Worm (Caenorhabditis elegans) whole organism, late embryonic: ENCODE data around the gene T20B5.2.

Experiments
- C08G9.2 ChIP-seq: sonication (generic microtip); optimal IDR thresholded peaks from 2 replicates; lab custom pipeline; 2016; ENCODE audit warnings: mild to moderate bottlenecking, missing genetic modification characterization, moderate library complexity, missing compliant biosample characterization
- F13H6.1 ChIP-seq: sonication (generic microtip); optimal IDR thresholded peaks from 2 replicates; lab custom pipeline; 2016; ENCODE audit warnings: missing genetic modification characterization, missing compliant biosample characterization
- T23F11.4 ChIP-seq: fragments of 200-800 bp; sonication (Bioruptor generic); optimal IDR thresholded peaks from 2 replicates; lab custom pipeline; 2018; ENCODE audit warnings: mild to moderate bottlenecking, missing genetic modification characterization, missing compliant biosample characterization
- Y22D7AL.16 ChIP-seq: sonication (generic microtip); optimal IDR thresholded peaks from 2 replicates; lab custom pipeline; 2016; ENCODE audit warnings: missing genetic modification characterization, missing compliant biosample characterization
- ama-1 ChIP-seq: fragments of 150-350 bp; optimal IDR thresholded peaks from 2 replicates; lab custom pipeline; 2014
- ceh-19 ChIP-seq: fragments of 200-800 bp; sonication (Bioruptor generic); optimal IDR thresholded peaks from 2 replicates; lab custom pipeline; 2018; ENCODE audit warnings: mild to moderate bottlenecking, missing genetic modification characterization, missing compliant biosample characterization
- ceh-22 ChIP-seq: sonication (generic microtip); optimal IDR thresholded peaks from 2 replicates; lab custom pipeline; 2017; ENCODE audit warnings: missing biosample characterization, missing genetic modification characterization
- ceh-24 ChIP-seq: sonication (generic microtip); optimal IDR thresholded peaks from 2 replicates; lab custom pipeline; 2016; ENCODE audit warnings: mild to moderate bottlenecking, missing genetic modification characterization, missing compliant biosample characterization
- ceh-34 ChIP-seq: sonication (generic microtip); optimal IDR thresholded peaks from 2 replicates; lab custom pipeline; 2016; ENCODE audit warnings: mild to moderate bottlenecking, missing genetic modification characterization, missing compliant biosample characterization
- ceh-48 ChIP-seq: sonication (generic microtip); optimal IDR thresholded peaks from 2 replicates; lab custom pipeline; 2016; ENCODE audit warnings: missing genetic modification characterization, inconsistent platforms, missing compliant biosample characterization
- ceh-9 ChIP-seq: sonication (generic microtip); optimal IDR thresholded peaks from 2 replicates; lab custom pipeline; 2016; ENCODE audit warnings: mild to moderate bottlenecking, missing genetic modification characterization, inconsistent platforms, missing compliant biosample characterization
- dmd-4 ChIP-seq: sonication (generic microtip); optimal IDR thresholded peaks from 2 replicates; lab custom pipeline; 2016; ENCODE audit warnings: borderline replicate concordance, missing genetic modification characterization, missing compliant biosample characterization
- elt-4 ChIP-seq: sonication (generic microtip); optimal IDR thresholded peaks from 2 replicates; lab custom pipeline; 2016; ENCODE audit warnings: missing genetic modification characterization, missing compliant biosample characterization
- ets-4 ChIP-seq: sonication (generic microtip); optimal IDR thresholded peaks from 2 replicates; lab custom pipeline; 2016; ENCODE audit warnings: missing genetic modification characterization, missing compliant biosample characterization
- hlh-13 ChIP-seq: fragments of 200-800 bp; sonication (Bioruptor generic); optimal IDR thresholded peaks from 2 replicates; lab custom pipeline; 2018; ENCODE audit warnings: mild to moderate bottlenecking, missing genetic modification characterization, missing compliant biosample characterization
- hlh-15 ChIP-seq: sonication (generic microtip); optimal IDR thresholded peaks from 2 replicates; lab custom pipeline; 2016; ENCODE audit warnings: missing genetic modification characterization, missing compliant biosample characterization
- hlh-30 ChIP-seq: sonication (generic microtip); optimal IDR thresholded peaks from 2 replicates; lab custom pipeline; 2017; ENCODE audit warnings: antibody characterized with exemption, missing genetic modification characterization, missing compliant biosample characterization; ENCODE audit not compliant: insufficient read depth
- hlh-8 ChIP-seq: sonication (generic microtip); optimal IDR thresholded peaks from 2 replicates; lab custom pipeline; 2016; ENCODE audit warnings: missing genotype, missing genetic modification characterization, missing compliant biosample characterization
- madf-2 ChIP-seq: sonication (generic microtip); optimal IDR thresholded peaks from 2 replicates; lab custom pipeline; 2017; ENCODE audit warnings: missing genetic modification characterization, missing compliant biosample characterization
- mec-3 ChIP-seq: sonication (generic microtip); optimal IDR thresholded peaks from 2 replicates; lab custom pipeline; 2016; ENCODE audit warnings: borderline replicate concordance, missing genetic modification characterization, missing compliant biosample characterization
- nfya-1 ChIP-seq: sonication (generic microtip); optimal IDR thresholded peaks from 2 replicates; lab custom pipeline; 2017; ENCODE audit warnings: missing genetic modification characterization, mild to moderate bottlenecking, missing compliant biosample characterization, antibody characterized with exemption, moderate library complexity
- nhr-11 ChIP-seq: fragments of 150-350 bp; optimal IDR thresholded peaks from 2 replicates; lab custom pipeline; 2014; ENCODE audit warnings: missing biosample characterization, missing genetic modification characterization
- nhr-232 ChIP-seq: sonication (generic microtip); optimal IDR thresholded peaks from 2 replicates; lab custom pipeline; 2016; ENCODE audit warnings: missing genetic modification characterization, missing compliant biosample characterization
- odd-2 ChIP-seq: sonication (generic microtip); optimal IDR thresholded peaks from 2 replicates; lab custom pipeline; 2017; ENCODE audit warnings: antibody characterized with exemption, mild to moderate bottlenecking, missing genetic modification characterization, missing compliant biosample characterization
- pag-3 ChIP-seq: sonication (generic microtip); optimal IDR thresholded peaks from 2 replicates; lab custom pipeline; 2016; ENCODE audit warnings: missing compliant biosample characterization, missing genetic modification characterization, borderline replicate concordance
- pat-9 ChIP-seq: fragments of 200-800 bp; sonication (Bioruptor generic); optimal IDR thresholded peaks from 2 replicates; lab custom pipeline; 2018; ENCODE audit warnings: mild to moderate bottlenecking, missing genetic modification characterization, moderate library complexity, missing compliant biosample characterization
- pha-4 ChIP-seq: fragments of 150-350 bp; optimal IDR thresholded peaks from 2 replicates; lab custom pipeline; 2018; ENCODE audit warnings: missing biosample characterization, missing genetic modification reagents, missing genetic modification characterization
- pqm-1 ChIP-seq: sonication (generic microtip); optimal IDR thresholded peaks from 2 replicates; lab custom pipeline; 2016; ENCODE audit warnings: missing genetic modification characterization, missing compliant biosample characterization
- ref-2 ChIP-seq: sonication (generic microtip); optimal IDR thresholded peaks from 2 replicates; lab custom pipeline; 2016; ENCODE audit warnings: missing genetic modification characterization, missing compliant biosample characterization
- rnt-1 ChIP-seq: sonication (generic microtip); optimal IDR thresholded peaks from 2 replicates; lab custom pipeline; 2016; ENCODE audit warnings: missing genetic modification characterization, missing compliant biosample characterization
- sdc-2 ChIP-seq: sonication (generic microtip); optimal IDR thresholded peaks from 2 replicates; lab custom pipeline; 2016; ENCODE audit warnings: missing genotype, missing genetic modification characterization, missing compliant biosample characterization
- sox-2 ChIP-seq: fragments of 200-800 bp; sonication (Bioruptor generic); IDR thresholded peaks from 2 replicates; pipeline ENCODE4 v1.3.6; 2022; ENCODE audit warnings: missing genetic modification reagents, missing genetic modification characterization, missing compliant biosample characterization
- sox-4 ChIP-seq: sonication (generic microtip); optimal IDR thresholded peaks from 2 replicates; lab custom pipeline; 2017; ENCODE audit warnings: mild to moderate bottlenecking, missing genetic modification characterization, inconsistent platforms, missing compliant biosample characterization
- syd-9 ChIP-seq: sonication (generic microtip); optimal IDR thresholded peaks from 2 replicates; lab custom pipeline; 2016; ENCODE audit warnings: mild to moderate bottlenecking, missing genetic modification characterization, moderate library complexity, missing compliant biosample characterization
- tbx-2 ChIP-seq: sonication (generic microtip); optimal IDR thresholded peaks from 2 replicates; lab custom pipeline; 2016; ENCODE audit warnings: missing genetic modification characterization, missing compliant biosample characterization
- tbx-7 ChIP-seq: sonication (generic microtip); optimal IDR thresholded peaks from 2 replicates; lab custom pipeline; 2016; ENCODE audit warnings: missing genotype, missing genetic modification characterization, missing compliant biosample characterization
- unc-42 ChIP-seq: sonication (generic microtip); optimal IDR thresholded peaks from 2 replicates; lab custom pipeline; 2016; ENCODE audit warnings: missing genotype, missing genetic modification characterization, missing compliant biosample characterization
- unc-55 ChIP-seq: sonication (generic microtip); optimal IDR thresholded peaks from 2 replicates; lab custom pipeline; 2017; ENCODE audit warnings: missing biosample characterization, missing genetic modification reagents, missing genetic modification characterization
- zip-5 ChIP-seq: sonication (generic microtip); optimal IDR thresholded peaks from 2 replicates; lab custom pipeline; 2016; ENCODE audit warnings: missing genetic modification characterization, missing compliant biosample characterization
- ztf-16 ChIP-seq: sonication (generic microtip); optimal IDR thresholded peaks from 2 replicates; lab custom pipeline; 2017; ENCODE audit warnings: missing genetic modification characterization, missing compliant biosample characterization

The T20B5.2 gene

DNA sequence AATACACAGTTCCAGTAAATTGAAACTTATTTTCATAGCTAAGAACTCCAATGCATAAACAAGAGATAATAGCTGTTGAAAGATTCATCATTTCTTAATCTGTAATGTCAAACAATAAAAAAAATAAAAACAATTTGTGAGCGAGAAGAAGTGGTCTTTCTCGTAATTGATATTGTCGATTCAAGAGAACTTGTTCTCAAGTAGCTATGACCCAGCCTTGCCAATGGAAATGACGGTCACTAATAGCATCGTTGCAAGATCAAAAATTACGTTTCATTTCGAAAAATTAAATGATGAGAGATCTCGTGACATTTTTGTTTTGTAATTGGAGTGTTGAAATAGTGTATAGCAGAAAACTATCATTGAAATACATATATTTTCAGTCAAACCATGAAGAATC lies 33.1 kb upstream of the T20B5.2 start, which contains the start of gene B0416.7:
Gene B0416.7 (minus strand): TSS at position 101 of the 400 bp plus-strand sequence.
- TF ChIP-seq C08G9.2 (tag; lab: Kevin White, UChicago) (no peak), pqm-1 (no peak), ceh-48 (tag; lab: Kevin White, UChicago) (no peak), hlh-15 (tag; lab: Kevin White, UChicago) (no peak), odd-2 (tag; lab: Kevin White, UChicago) (no peak), dmd-4 (tag; lab: Kevin White, UChicago) (no peak), ama-1 (no peak), ref-2 (tag; lab: Kevin White, UChicago) (no peak), ceh-22 (tag; lab: Kevin White, UChicago) (no peak), zip-5 (tag; lab: Kevin White, UChicago) (no peak), ceh-24 (no peak)

- TF ChIP-seq nhr-11 (tag; lab: Kevin White, UChicago) = no peak
- no peak for TF ChIP-seq sdc-2
- TF ChIP-seq hlh-8 (tag; lab: Kevin White, UChicago) = no peak
- TF ChIP-seq ceh-34 (tag; lab: Kevin White, UChicago) = no peak
- TF ChIP-seq zip-5 (tag; lab: Kevin White, UChicago) = no peak
- TF ChIP-seq hlh-30 (tag; lab: Kevin White, UChicago) = no peak
- no peak for TF ChIP-seq pqm-1
- no peak for TF ChIP-seq sox-2 (GFP tag; lab: Robert Waterston, UW)
- no peak for TF ChIP-seq sox-4 (tag; lab: Kevin White, UChicago)
- TF ChIP-seq F13H6.1 (tag; lab: Kevin White, UChicago) = no peak
These were observed 32.1 kb upstream of the T20B5.2 start, which contains the start of gene B0416.2 for ce11 chrX:9298846-9299245. B0416.2 (plus strand) TSS chrX:9299146.

ce11 chrX:9300379-9300778 lies 30.6 kb upstream of the T20B5.2 start:
- no peak for TF ChIP-seq ztf-16 (tag; lab: Kevin White, UChicago)
- TF ChIP-seq nhr-232 (tag; lab: Kevin White, UChicago) = no peak
- TF ChIP-seq nfya-1 (tag; lab: Kevin White, UChicago) = peak; percentile 19
- no peak for TF ChIP-seq unc-42
- TF ChIP-seq rnt-1 (tag; lab: Kevin White, UChicago) = peak; percentile 39
- TF ChIP-seq unc-55 (GFP tag; lab: Kevin White, UChicago) = peak; percentile 20
- TF ChIP-seq hlh-30 (tag; lab: Kevin White, UChicago) = peak; percentile 26
- no peak for TF ChIP-seq pag-3
- TF ChIP-seq tbx-2 (tag; lab: Kevin White, UChicago) = peak; percentile 17
- TF ChIP-seq sox-4 (tag; lab: Kevin White, UChicago) = no peak
- TF ChIP-seq madf-2 = no peak
- no peak for TF ChIP-seq C08G9.2 (tag; lab: Kevin White, UChicago)
- peak; percentile 3 for TF ChIP-seq pat-9

DNA sequence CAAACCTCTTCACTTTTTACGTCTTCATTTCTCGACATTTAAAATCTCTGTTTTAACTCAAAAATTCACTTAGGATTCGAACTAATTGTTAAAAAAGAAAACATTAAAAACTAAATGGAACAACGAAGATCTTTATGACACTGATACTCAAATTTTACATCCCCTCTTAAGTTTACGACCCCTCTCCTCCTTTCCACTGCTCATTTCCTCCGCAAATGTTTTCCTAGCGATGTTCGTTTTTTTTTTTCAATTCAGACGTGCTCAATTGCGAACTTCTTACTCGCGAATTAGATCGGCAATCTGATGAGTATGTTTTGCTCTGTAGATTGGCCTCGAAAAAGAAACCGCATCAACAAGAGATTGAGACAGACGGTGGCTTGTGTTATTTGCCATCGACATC lies 28.2 kb upstream of the T20B5.2 start:
- no peak for TF ChIP-seq ceh-9 (tag; lab: Kevin White, UChicago)
- no peak for TF ChIP-seq ceh-19 (GFP tag; lab: Kevin White, UChicago)
- TF ChIP-seq hlh-30 (tag; lab: Kevin White, UChicago) = no peak
- TF ChIP-seq mec-3 = no peak
- no peak for TF ChIP-seq tbx-7 (tag; lab: Kevin White, UChicago)
- no peak for TF ChIP-seq syd-9 (tag; lab: Kevin White, UChicago)
- TF ChIP-seq elt-4 (tag; lab: Kevin White, UChicago) = no peak
- no peak for TF ChIP-seq F13H6.1 (tag; lab: Kevin White, UChicago)
- TF ChIP-seq ama-1 = no peak
- no peak for TF ChIP-seq pqm-1
- TF ChIP-seq pha-4 = no peak
- no peak for TF ChIP-seq T23F11.4 (GFP tag; lab: Kevin White, UChicago)
- no peak for TF ChIP-seq zip-5 (tag; lab: Kevin White, UChicago)
- no peak for TF ChIP-seq ets-4
- TF ChIP-seq Y22D7AL.16 (tag; lab: Kevin White, UChicago) = no peak
- no peak for TF ChIP-seq hlh-13
